Fruit fly (Drosophila melanogaster): ENCODE results near the gene CG32532.
A peak's percentile ranks its signal among the peaks of the same experiment; 100 is the strongest.

CG32532 gene

DNA sequence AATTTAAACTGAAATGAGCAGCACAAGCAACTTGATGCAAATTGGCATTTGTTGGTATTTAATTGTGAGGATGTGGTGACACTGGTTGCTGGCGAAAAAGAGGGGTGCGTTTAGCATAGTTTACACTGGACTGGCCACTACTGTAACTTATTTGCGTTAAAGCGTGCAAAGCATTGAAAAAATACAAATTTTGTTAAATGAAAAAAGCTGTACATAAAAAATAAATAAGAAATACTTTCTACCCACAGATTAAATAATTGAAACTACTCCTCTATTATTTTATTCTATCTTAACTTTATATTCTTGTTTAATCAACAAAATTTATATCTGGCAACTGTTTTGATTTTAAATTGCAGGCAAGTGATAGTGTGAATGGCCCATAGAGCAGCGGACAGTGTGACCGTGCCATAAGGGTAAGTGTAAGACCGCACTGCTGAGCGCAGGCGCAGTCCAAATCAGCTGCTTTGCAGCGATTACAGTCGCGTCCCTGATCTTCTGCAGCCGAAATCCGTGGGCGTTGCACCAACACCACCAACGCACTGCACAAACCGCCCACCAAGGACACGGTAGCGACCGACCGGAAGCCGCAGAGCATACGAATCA is 18.5 kb upstream of the CG32532 start, which contains the start of the genes Grip84 and car (continued):
- TF ChIP-seq bbx (GFP tag; IDR thresholded peaks at IDR 0.05; ENCODE audit: partially characterized antibody) (0 out of 2 replicates have a peak, but pooled peaks have one; percentile 23), nau (GFP tag; optimal IDR thresholded peaks at IDR 0.05) (no peak), CG10462 (GFP tag; optimal IDR thresholded peaks at IDR 0.05) (peak; percentile 3), CG1832 (GFP tag; optimal IDR thresholded peaks at IDR 0.05) (no peak), D19A (tag; optimal IDR thresholded peaks at IDR 0.05) (peak; percentile 41), gcm (GFP tag; optimal IDR thresholded peaks at IDR 0.05) (peak; percentile 51), Nf-YC (tag; optimal IDR thresholded peaks at IDR 0.05) (peak; percentile 59), tgo (GFP tag; IDR thresholded peaks at IDR 0.05) (peak; percentile 73), Bgb (GFP tag; IDR thresholded peaks at IDR 0.05; ENCODE audit: partially characterized antibody) (0 out of 2 replicates have a peak, but pooled peaks have one; percentile 7), CG34422 (GFP tag; IDR thresholded peaks at IDR 0.05) (peak; percentile 43; the same call in 1 of the 3 replicates), dpn (GFP tag; optimal IDR thresholded peaks at IDR 0.05) (peak; percentile 55 to 74), sc (optimal IDR thresholded peaks at IDR 0.05) (no peak), sc (GFP tag; optimal IDR thresholded peaks at IDR 0.05) (peak; percentile 38), sens-2 (GFP tag; IDR thresholded peaks at IDR 0.05) (no peak), CG18476 (GFP tag; optimal IDR thresholded peaks at IDR 0.05) (peak; percentile 55), CG7745 (tag; optimal IDR thresholded peaks at IDR 0.05) (no peak), Ptx1 (GFP tag; IDR thresholded peaks at IDR 0.05) (peak; percentile 82), dm (GFP tag; optimal IDR thresholded peaks at IDR 0.05) (peak; percentile 48), CG11085 (GFP tag; IDR thresholded peaks at IDR 0.05) (peak; percentile 49), fru (optimal IDR thresholded peaks at IDR 0.05) (no peak), CG17802 (tag; optimal IDR thresholded peaks at IDR 0.05) (peak; percentile 94), hbn (GFP tag; IDR thresholded peaks at IDR 0.05; ENCODE audit: partially characterized antibody) (no peak), CG2712 (tag; optimal IDR thresholded peaks at IDR 0.05) (peak; percentile 76), CG8359 (GFP tag; optimal IDR thresholded peaks at IDR 0.05; ENCODE audit: borderline replicate concordance) (no peak), esg (GFP tag; conservative IDR thresholded peaks at IDR 0.05) (peak; percentile 67), fd96Cb (tag; optimal IDR thresholded peaks at IDR 0.05) (peak; percentile 56), CG12299 (tag; optimal IDR thresholded peaks at IDR 0.05) (peak; percentile 46), ash1 (GFP tag; optimal IDR thresholded peaks at IDR 0.05) (no peak), abd-A (tag; optimal IDR thresholded peaks at IDR 0.05) (no peak), Side (GFP tag; optimal IDR thresholded peaks at IDR 0.05) (peak; percentile 20), klu (GFP tag; IDR thresholded peaks at IDR 0.05) (peak; percentile 66; the same call in 1 of the 2 replicates), lola (GFP tag; optimal IDR thresholded peaks at IDR 0.05) (peak in 1 of 3 experiments; percentile 76), CG17359 (tag; optimal IDR thresholded peaks at IDR 0.05) (no peak), caup (GFP tag; optimal IDR thresholded peaks at IDR 0.05; ENCODE audit: severe bottlenecking) (no peak), PHDP (tag; optimal IDR thresholded peaks at IDR 0.05) (no peak), dan (GFP tag; IDR thresholded peaks at IDR 0.05) (no peak), Asciz (GFP tag; optimal IDR thresholded peaks at IDR 0.05) (no peak), CG17829 (tag; optimal IDR thresholded peaks at IDR 0.05) (peak; percentile 73), CG13624 (GFP tag; optimal IDR thresholded peaks at IDR 0.05) (peak; percentile 28), sens (GFP tag) (peak; percentile 91), Mad (GFP tag; optimal IDR thresholded peaks at IDR 0.05) (peak; percentile 38), CG32767 (GFP tag; IDR thresholded peaks at IDR 0.05) (peak; percentile 32; the same call in 1 of the 2 replicates), jigr1 (GFP tag; IDR thresholded peaks at IDR 0.05) (peak; percentile 54; the same call in 1 of the 3 replicates), CG6854 (GFP tag; optimal IDR thresholded peaks at IDR 0.05) (no peak), zen2 (GFP tag; IDR thresholded peaks at IDR 0.05; ENCODE audit: partially characterized antibody) (no peak), crc (GFP tag; optimal IDR thresholded peaks at IDR 0.05) (peak; percentile 45), exex (tag; optimal IDR thresholded peaks at IDR 0.05) (no peak), CG9215 (GFP tag; IDR thresholded peaks at IDR 0.05) (peak; percentile 77; the same call in 1 of the 2 replicates), Fer3 (tag; optimal IDR thresholded peaks at IDR 0.05) (peak; percentile 50)

All from whole organism, embryonic.